Worm (Caenorhabditis elegans) whole organism, midembryonic: ENCODE data around the gene C08E8.9.
A peak's percentile ranks its signal among the peaks of the same experiment; 100 is the strongest.

Experiments
- T22C8.4 ChIP-seq: fragments of 200-800 bp; sonication (Bioruptor generic); IDR thresholded peaks from 2 replicates; pipeline ENCODE4 v1.3.6; 2022; ENCODE audit warnings: missing genetic modification characterization, missing compliant biosample characterization
- cog-1 ChIP-seq: sonication (generic microtip); optimal IDR thresholded peaks from 2 replicates; lab custom pipeline; 2016; ENCODE audit warnings: missing genetic modification characterization, missing compliant biosample characterization
- flt-1 ChIP-seq: fragments of 200-800 bp; sonication (Bioruptor generic); IDR thresholded peaks from 2 replicates; pipeline ENCODE4 v1.3.6; 2022; ENCODE audit warnings: missing genetic modification characterization, missing compliant biosample characterization
- klf-2 ChIP-seq: fragments of 200-800 bp; sonication (Bioruptor generic); conservative IDR thresholded peaks from 2 replicates; pipeline ENCODE4 v1.3.6; 2022; ENCODE audit warnings: missing genetic modification reagents, missing genetic modification characterization, missing compliant biosample characterization
- med-1 ChIP-seq: sonication (generic microtip); optimal IDR thresholded peaks from 2 replicates; lab custom pipeline; 2017; ENCODE audit warnings: missing genetic modification characterization, mild to moderate bottlenecking, missing compliant biosample characterization, antibody characterized with exemption, missing genetic modification reagents; ENCODE audit not compliant: insufficient read depth
- ref-1 ChIP-seq: fragments of 200-800 bp; sonication (Bioruptor generic); conservative IDR thresholded peaks from 2 replicates; pipeline ENCODE4 v1.3.6; 2022; ENCODE audit warnings: missing genetic modification reagents, missing genetic modification characterization, missing compliant biosample characterization
- tab-1 ChIP-seq: fragments of 200-800 bp; sonication (Bioruptor generic); IDR thresholded peaks from 2 replicates; pipeline ENCODE4 v1.3.6; 2022; ENCODE audit warnings: missing genetic modification characterization, missing compliant biosample characterization
- ztf-23 ChIP-seq: fragments of 200-800 bp; sonication (Bioruptor generic); IDR thresholded peaks from 2 replicates; pipeline ENCODE4 v1.3.6; 2022; ENCODE audit warnings: missing genetic modification reagents, missing genetic modification characterization, missing compliant biosample characterization
- ztf-29 ChIP-seq: fragments of 200-800 bp; sonication (Bioruptor generic); IDR thresholded peaks from 2 replicates; pipeline ENCODE4 v1.3.6; 2022; ENCODE audit warnings: missing genetic modification reagents, missing genetic modification characterization, missing compliant biosample characterization

C08E8.9 gene

ce11 chrV:18364558-18364957, at the start of gene C08E8.9:
Gene C08E8.9 (plus strand): TSS chrV:18364858.
- TF ChIP-seq T22C8.4 (GFP tag; lab: Robert Waterston, UW) (no peak), med-1 (GFP tag; lab: Kevin White, UChicago) (no peak), ref-1 (GFP tag; lab: Robert Waterston, UW) (no peak), flt-1 (no peak), klf-2 (GFP tag; lab: Robert Waterston, UW) (no peak), tab-1 (no peak), ztf-23 (GFP tag; lab: Robert Waterston, UW) (no peak), cog-1 (tag; lab: Kevin White, UChicago) (no peak), ztf-29 (no peak)

DNA sequence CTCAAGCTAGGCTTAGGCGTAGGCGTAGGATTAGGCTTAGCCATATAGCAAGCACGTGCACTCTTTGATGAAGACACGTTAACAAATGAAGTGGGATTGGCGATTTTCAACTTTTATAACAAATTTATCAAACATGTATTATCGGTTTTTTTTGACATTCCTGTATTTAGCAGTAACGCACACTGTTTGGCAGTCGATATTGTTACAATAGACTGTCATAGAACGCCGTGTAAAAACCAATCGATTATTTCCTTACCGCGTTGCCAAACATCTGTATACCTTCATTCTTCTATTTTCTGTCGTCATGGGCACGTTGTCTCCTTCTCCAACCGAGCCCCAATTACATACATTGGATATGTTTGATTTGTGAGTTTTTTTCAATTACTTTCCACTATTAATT, 46.3 kb upstream of the C08E8.9 start, which contains the start of gene fbxb-119:
Gene fbxb-119 (plus strand): TSS at position 301 of the 400 bp plus-strand sequence.
- TF ChIP-seq ref-1 (GFP tag; lab: Robert Waterston, UW) (no peak), cog-1 (tag; lab: Kevin White, UChicago) (no peak), T22C8.4 (GFP tag; lab: Robert Waterston, UW) (no peak), ztf-29 (no peak), klf-2 (GFP tag; lab: Robert Waterston, UW) (no peak), ztf-23 (GFP tag; lab: Robert Waterston, UW) (no peak), med-1 (GFP tag; lab: Kevin White, UChicago) (no peak), flt-1 (no peak), tab-1 (no peak)

- no peak for TF ChIP-seq T22C8.4 (GFP tag; lab: Robert Waterston, UW)
- no peak for TF ChIP-seq ref-1 (GFP tag; lab: Robert Waterston, UW)
- TF ChIP-seq ztf-23 (GFP tag; lab: Robert Waterston, UW), result no peak
- no peak for TF ChIP-seq klf-2 (GFP tag; lab: Robert Waterston, UW)
Observed at ce11 chrV:18323231-18323630, 41.4 kb upstream of the C08E8.9 start, which contains the start of gene B0462.5. Gene B0462.5 (minus strand): TSS chrV:18323331.

- no peak for TF ChIP-seq T22C8.4 (GFP tag; lab: Robert Waterston, UW)
- no peak for TF ChIP-seq ztf-29
- no peak for TF ChIP-seq med-1 (GFP tag; lab: Kevin White, UChicago)
- TF ChIP-seq cog-1 (tag; lab: Kevin White, UChicago), result no peak
- no peak for TF ChIP-seq ref-1 (GFP tag; lab: Robert Waterston, UW)
- TF ChIP-seq klf-2 (GFP tag; lab: Robert Waterston, UW), result no peak
- TF ChIP-seq tab-1, result no peak
- TF ChIP-seq ztf-23 (GFP tag; lab: Robert Waterston, UW), result no peak
- no peak for TF ChIP-seq flt-1
Observed at ce11 chrV:18324525-18324924, 40.1 kb upstream of the C08E8.9 start.

DNA sequence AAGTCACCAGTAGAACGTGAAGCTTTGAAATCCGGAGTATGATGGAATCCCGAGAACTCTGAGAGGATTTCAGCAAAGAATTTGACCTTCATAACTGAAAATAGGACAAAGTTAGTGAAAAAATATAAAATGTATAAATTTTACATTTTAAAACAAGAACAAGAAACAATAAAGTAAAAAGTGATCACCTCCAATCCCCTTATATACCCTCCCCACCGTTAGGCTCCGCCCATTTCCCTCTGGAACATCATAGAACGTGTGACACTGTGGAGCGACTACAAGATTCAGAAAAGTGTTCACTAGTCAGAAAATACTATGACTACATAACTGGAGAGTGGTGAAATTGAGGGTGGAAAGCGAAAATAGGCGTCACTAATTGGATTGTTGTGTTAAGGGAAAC, 33.6 kb upstream of the C08E8.9 start, which contains the start of gene B0462.4:
Gene B0462.4 (minus strand): TSS at position 101 of the 400 bp plus-strand sequence.
- TF ChIP-seq flt-1 (no peak), tab-1 (no peak), cog-1 (tag; lab: Kevin White, UChicago) (no peak), T22C8.4 (GFP tag; lab: Robert Waterston, UW) (no peak), klf-2 (GFP tag; lab: Robert Waterston, UW) (no peak), med-1 (GFP tag; lab: Kevin White, UChicago) (no peak), ztf-29 (no peak), ref-1 (GFP tag; lab: Robert Waterston, UW) (no peak), ztf-23 (GFP tag; lab: Robert Waterston, UW) (no peak)

- TF ChIP-seq ref-1 (GFP tag; lab: Robert Waterston, UW) (no peak), T22C8.4 (GFP tag; lab: Robert Waterston, UW) (peak; percentile 51; the same call in 1 of the 2 replicates)
Observed at ce11 chrV:18337643-18338042, 27.0 kb upstream of the C08E8.9 start.

ce11 chrV:18339807-18340206, 24.9 kb upstream of the C08E8.9 start, which contains the start of gene C08E8.10:
Gene C08E8.10 (minus strand): TSS chrV:18339907.
- TF ChIP-seq tab-1 (no peak), ztf-23 (GFP tag; lab: Robert Waterston, UW) (no peak), med-1 (GFP tag; lab: Kevin White, UChicago) (no peak), flt-1 (no peak), ztf-29 (no peak), klf-2 (GFP tag; lab: Robert Waterston, UW) (no peak), cog-1 (tag; lab: Kevin White, UChicago) (no peak), ref-1 (GFP tag; lab: Robert Waterston, UW) (no peak), T22C8.4 (GFP tag; lab: Robert Waterston, UW) (no peak)

ce11 chrV:18344194-18344593, 20.5 kb upstream of the C08E8.9 start:
- TF ChIP-seq ztf-29 (no peak), tab-1 (no peak), ref-1 (GFP tag; lab: Robert Waterston, UW) (no peak), ztf-23 (GFP tag; lab: Robert Waterston, UW) (no peak), klf-2 (GFP tag; lab: Robert Waterston, UW) (no peak), med-1 (GFP tag; lab: Kevin White, UChicago) (no peak), cog-1 (tag; lab: Kevin White, UChicago) (no peak), flt-1 (no peak), T22C8.4 (GFP tag; lab: Robert Waterston, UW) (no peak)

- TF ChIP-seq tab-1 (no peak), klf-2 (GFP tag; lab: Robert Waterston, UW) (no peak), cog-1 (tag; lab: Kevin White, UChicago) (no peak), ztf-29 (no peak), med-1 (GFP tag; lab: Kevin White, UChicago) (no peak), flt-1 (no peak), T22C8.4 (GFP tag; lab: Robert Waterston, UW) (no peak), ref-1 (GFP tag; lab: Robert Waterston, UW) (no peak), ztf-23 (GFP tag; lab: Robert Waterston, UW) (no peak)
Observed at ce11 chrV:18346080-18346479, 18.6 kb upstream of the C08E8.9 start.

DNA sequence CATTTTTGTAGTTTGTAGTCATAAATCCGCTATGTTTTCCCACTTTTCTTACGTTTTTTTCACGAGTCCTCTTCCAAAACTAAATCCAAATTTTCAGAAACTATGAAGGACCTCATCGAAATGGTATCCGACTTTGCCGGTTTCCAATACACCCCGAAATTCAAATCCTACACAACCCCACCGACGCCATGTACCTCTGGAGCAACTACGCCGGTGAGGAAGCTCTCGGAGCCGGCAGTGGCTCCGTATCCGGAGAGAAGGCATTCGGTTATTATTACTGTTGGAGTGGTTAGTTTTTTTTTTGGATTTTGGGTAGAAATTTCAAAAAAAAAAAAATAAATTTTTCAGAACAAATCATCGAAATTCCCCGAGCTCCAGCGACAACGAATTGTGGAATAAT, 14.6 kb upstream of the C08E8.9 start, which contains the start of gene C08E8.3:
Gene C08E8.3 (plus strand): TSS at position 84 of the 400 bp plus-strand sequence.
- no peak for TF ChIP-seq ref-1 (GFP tag; lab: Robert Waterston, UW)
- TF ChIP-seq ztf-29, result no peak
- no peak for TF ChIP-seq klf-2 (GFP tag; lab: Robert Waterston, UW)
- TF ChIP-seq cog-1 (tag; lab: Kevin White, UChicago), result no peak
- no peak for TF ChIP-seq med-1 (GFP tag; lab: Kevin White, UChicago)
- no peak for TF ChIP-seq flt-1
- no peak for TF ChIP-seq tab-1
- TF ChIP-seq ztf-23 (GFP tag; lab: Robert Waterston, UW), result no peak
- TF ChIP-seq T22C8.4 (GFP tag; lab: Robert Waterston, UW), result no peak
